Fruit fly (Drosophila melanogaster) whole organism, embryonic: ENCODE measurements around the gene anne.

ENCODE experiments used
- CG11723 ChIP-seq: fragments of 200-800 bp; sonication (Bioruptor generic); optimal IDR thresholded peaks from 2 replicates; lab custom pipeline; 2017; ENCODE audit warnings: missing biosample characterization, mild to moderate bottlenecking, missing genetic modification characterization
- CG12942 ChIP-seq: fragments of 200-800 bp; sonication (Bioruptor generic); optimal IDR thresholded peaks from 3 replicates; lab custom pipeline; 2016; ENCODE audit warnings: missing biosample characterization, missing genetic modification characterization
- CG13123 ChIP-seq: fragments of 200-800 bp; sonication (Bioruptor generic); optimal IDR thresholded peaks from 2 replicates; lab custom pipeline; 2016; ENCODE audit warnings: missing biosample characterization, missing genetic modification characterization
- CG1603 ChIP-seq: fragments of 200-800 bp; sonication (Bioruptor generic); optimal IDR thresholded peaks from 2 replicates; lab custom pipeline; 2019; ENCODE audit warnings: missing biosample characterization, mild to moderate bottlenecking, missing genetic modification characterization, moderate library complexity
- CG17385 ChIP-seq: fragments of 200-800 bp; sonication (Bioruptor generic); optimal IDR thresholded peaks from 3 replicates; lab custom pipeline; 2018; ENCODE audit warnings: missing biosample characterization, mild to moderate bottlenecking, missing genetic modification characterization
- CG2120 ChIP-seq: fragments of 200-800 bp; sonication (Bioruptor generic); optimal IDR thresholded peaks from 3 replicates; lab custom pipeline; 2016; ENCODE audit warnings: missing biosample characterization, missing genetic modification characterization
- CG2199 ChIP-seq: fragments of 200-800 bp; sonication (Bioruptor generic); IDR thresholded peaks from 3 replicates; pipeline ENCODE4 v1.3.6; 2022; ENCODE audit warnings: missing biosample characterization, missing genetic modification characterization
- CG30020 ChIP-seq: fragments of 200-800 bp; optimal IDR thresholded peaks from 2 replicates; lab custom pipeline; 2019; ENCODE audit warnings: missing biosample characterization, mild to moderate bottlenecking, missing genetic modification characterization, moderate library complexity
- CG3065 ChIP-seq: fragments of 200-800 bp; sonication (Bioruptor generic); optimal IDR thresholded peaks from 2 replicates; lab custom pipeline; 2016; ENCODE audit warnings: missing biosample characterization, missing genetic modification characterization
- D19A ChIP-seq: fragments of 200-800 bp; optimal IDR thresholded peaks from 3 replicates; lab custom pipeline; 2019; ENCODE audit warnings: missing biosample characterization, mild to moderate bottlenecking, missing genetic modification characterization, moderate library complexity
- Fer1 ChIP-seq: fragments of 200-800 bp; sonication (Bioruptor generic); optimal IDR thresholded peaks from 2 replicates; lab custom pipeline; 2017; ENCODE audit warnings: missing biosample characterization, mild to moderate bottlenecking, missing genetic modification characterization
- Med ChIP-seq: fragments of 200-800 bp; sonication (Bioruptor generic); peaks from one replicate; lab custom pipeline; 2016; ENCODE audit warnings: missing biosample characterization, missing genetic modification characterization, mild to moderate bottlenecking, inconsistent platforms, moderate library complexity
- TFAM ChIP-seq: fragments of 200-800 bp; sonication (Bioruptor generic); optimal IDR thresholded peaks from 2 replicates; lab custom pipeline; 2017; ENCODE audit warnings: missing biosample characterization, missing genetic modification characterization, inconsistent platforms
- Trl ChIP-seq, 3 experiments: fragments of >200 bp in 2 of 3; fragments of 200-800 bp in 1 of 3; sonication (Bioruptor generic) in 1 of 3; optimal IDR thresholded peaks; 2 replicates in 1 of 3; 3 replicates in 2 of 3; lab custom pipeline; 2016 to 2017; ENCODE audit warnings: missing biosample characterization in 1 of 3, missing genetic modification characterization in 1 of 3
- danr ChIP-seq: fragments of 200-800 bp; sonication (Bioruptor generic); IDR thresholded peaks from 2 replicates; pipeline ENCODE4 v1.3.6; 2022; ENCODE audit warnings: missing biosample characterization, missing genetic modification characterization
- oc ChIP-seq: fragments of 200-800 bp; sonication (Bioruptor generic); optimal IDR thresholded peaks from 2 replicates; lab custom pipeline; 2018; ENCODE audit warnings: missing biosample characterization, mild to moderate bottlenecking, missing genetic modification characterization, moderate library complexity
- row ChIP-seq: fragments of 200-800 bp; sonication (Bioruptor generic); IDR thresholded peaks from 3 replicates; pipeline ENCODE4 v1.3.6; 2022; ENCODE audit warnings: missing biosample characterization, missing genetic modification characterization

anne gene

dm6 chr4:183681-184080 lies 51.7 kb downstream of the anne start:
- TF ChIP-seq CG11723 (GFP tag; lab: Kevin White, UChicago) (peak; percentile 10), CG2199 (peak; percentile 79; the same call in 2 of the 3 replicates), CG3065 (no peak), CG2120 (GFP tag; lab: Kevin White, UChicago) (no peak), Trl (optimal IDR thresholded peaks at IDR 0.05; lab: Kevin White, UChicago) (peak; percentile 28 to 37), Trl (GFP tag; optimal IDR thresholded peaks at IDR 0.05; lab: Kevin White, UChicago) (no peak), CG17385 (GFP tag; lab: Kevin White, UChicago) (no peak), oc (tag; lab: Kevin White, UChicago) (no peak), CG12942 (GFP tag; lab: Kevin White, UChicago) (no peak), TFAM (GFP tag; lab: Kevin White, UChicago) (no peak), Fer1 (GFP tag; lab: Kevin White, UChicago) (no peak), danr (GFP tag; lab: Robert Waterston, UW) (no peak)

DNA sequence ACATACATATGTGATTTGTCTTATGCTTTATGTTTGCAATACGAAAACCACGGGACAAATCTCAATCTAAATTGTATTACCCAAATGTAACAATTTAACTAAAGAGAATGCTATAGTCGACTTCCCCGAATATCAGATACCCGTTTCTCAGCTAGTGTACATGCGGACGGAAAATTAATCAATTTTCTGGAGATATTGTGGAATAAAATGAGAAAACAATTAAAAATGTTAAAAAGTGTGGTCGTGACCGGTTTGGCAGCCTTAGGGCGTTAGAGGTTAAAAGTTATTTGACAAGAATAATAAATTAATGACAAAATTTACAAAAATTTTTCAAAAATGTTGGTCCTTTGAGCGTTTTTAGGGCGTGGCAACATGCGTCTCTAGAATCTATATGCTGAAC lies 60.5 kb downstream of the anne start:
- TF ChIP-seq CG30020 (tag; lab: Kevin White, UChicago) (peak; percentile 81), CG13123 (no peak), CG1603 (tag; lab: Kevin White, UChicago) (peak; percentile 2), Med (GFP tag; lab: Kevin White, UChicago) (peak; percentile 35), row (GFP tag; lab: Robert Waterston, UW) (peak; percentile 11; the same call in 1 of the 3 replicates), D19A (tag; lab: Kevin White, UChicago) (peak; percentile 70)
- TF ChIP-seq, all 482 proteins: peak for 5
